Worm (Caenorhabditis elegans): ENCODE results near the gene clik-1.

- TF ChIP-seq C38D4.7 (GFP tag; optimal IDR thresholded peaks at IDR 0.05) (no peak), ceh-6 (GFP tag; optimal IDR thresholded peaks at IDR 0.05) (no peak), rnt-1 (tag; optimal IDR thresholded peaks at IDR 0.05) (no peak), fkh-10 (GFP tag; optimal IDR thresholded peaks at IDR 0.05) (no peak), che-1 (tag; optimal IDR thresholded peaks at IDR 0.05) (no peak), dmd-4 (tag; optimal IDR thresholded peaks at IDR 0.05; ENCODE audit: borderline replicate concordance) (no peak), tbx-2 (tag; optimal IDR thresholded peaks at IDR 0.05) (no peak), nhr-11 (tag; optimal IDR thresholded peaks at IDR 0.05) (no peak), lin-11 (tag; optimal IDR thresholded peaks at IDR 0.05) (no peak)
Measured at ce11 chrV:6796264-6796663, 27.7 kb upstream of the clik-1 start.
